Worm (Caenorhabditis elegans) whole organism, mixed stage, embryonic: ENCODE measurements around the gene cpr-1.

Experiments used
- ces-1 ChIP-seq: fragments of 150-350 bp; optimal IDR thresholded peaks from 2 replicates; lab custom pipeline; 2014; ENCODE audit warnings: missing biosample characterization, missing genetic modification reagents, missing genetic modification characterization
- cnd-1 ChIP-seq: fragments of 200-800 bp; sonication (Bioruptor generic); optimal IDR thresholded peaks from 2 replicates; lab custom pipeline; 2018; ENCODE audit warnings: mild to moderate bottlenecking, missing genetic modification characterization, missing compliant biosample characterization
- nhr-12 ChIP-seq: fragments of 150-350 bp; optimal IDR thresholded peaks from 2 replicates; lab custom pipeline; 2014; ENCODE audit warnings: missing biosample characterization, missing genetic modification characterization
- nhr-237 ChIP-seq: fragments of 150-350 bp; optimal IDR thresholded peaks from 2 replicates; lab custom pipeline; 2014; ENCODE audit warnings: missing biosample characterization, missing genetic modification characterization
- nhr-28 ChIP-seq: fragments of 150-350 bp; optimal IDR thresholded peaks from 2 replicates; lab custom pipeline; 2014; ENCODE audit warnings: missing biosample characterization, missing genetic modification characterization
- nhr-76 ChIP-seq: sonication (generic microtip); optimal IDR thresholded peaks from 2 replicates; lab custom pipeline; 2017; ENCODE audit warnings: missing biosample characterization, missing genetic modification characterization
- snpc-4 ChIP-seq: fragments of 150-350 bp; optimal IDR thresholded peaks from 2 replicates; lab custom pipeline; 2014; ENCODE audit warnings: missing biosample characterization, missing genetic modification characterization
- unc-62 ChIP-seq: fragments of 150-350 bp; optimal IDR thresholded peaks from 2 replicates; lab custom pipeline; 2014; ENCODE audit warnings: missing biosample characterization, missing genetic modification reagents, missing genetic modification characterization
- ztf-11 ChIP-seq: fragments of 150-350 bp; optimal IDR thresholded peaks from 2 replicates; lab custom pipeline; 2014; ENCODE audit warnings: missing biosample characterization, missing genetic modification characterization

DNA sequence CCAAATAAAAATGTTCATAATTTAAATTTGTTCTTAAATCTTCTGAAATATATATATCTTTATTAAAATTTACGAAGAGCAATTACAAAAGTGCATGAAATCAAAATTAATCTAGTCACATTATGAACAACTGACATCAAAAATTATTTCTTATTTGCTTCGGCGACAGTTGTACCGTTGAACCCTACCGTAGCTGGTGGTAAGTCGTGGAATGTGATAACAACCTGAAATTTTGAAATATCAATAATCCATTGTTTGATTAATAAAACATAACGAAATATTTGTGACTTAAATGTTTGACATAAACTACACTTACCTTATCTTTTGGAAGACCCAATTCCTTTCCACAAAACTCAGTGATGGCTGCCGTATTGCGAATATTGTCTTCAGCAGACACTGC is 1.4 kb downstream of the cpr-1 start:
- TF ChIP-seq unc-62 = no peak
- no peak for TF ChIP-seq cnd-1 (tag; lab: Kevin White, UChicago)
- no peak for TF ChIP-seq nhr-28 (tag; lab: Kevin White, UChicago)
- TF ChIP-seq nhr-237 = no peak
- TF ChIP-seq nhr-76 (tag; lab: Kevin White, UChicago) = no peak
- TF ChIP-seq nhr-12 (tag; lab: Kevin White, UChicago) = no peak
- no peak for TF ChIP-seq ztf-11 (tag; lab: Kevin White, UChicago)
- no peak for TF ChIP-seq snpc-4 (tag; lab: Kevin White, UChicago)
- TF ChIP-seq ces-1 = no peak
